Fruit fly (Drosophila melanogaster): ENCODE measurements around the gene CG34408.

DNA sequence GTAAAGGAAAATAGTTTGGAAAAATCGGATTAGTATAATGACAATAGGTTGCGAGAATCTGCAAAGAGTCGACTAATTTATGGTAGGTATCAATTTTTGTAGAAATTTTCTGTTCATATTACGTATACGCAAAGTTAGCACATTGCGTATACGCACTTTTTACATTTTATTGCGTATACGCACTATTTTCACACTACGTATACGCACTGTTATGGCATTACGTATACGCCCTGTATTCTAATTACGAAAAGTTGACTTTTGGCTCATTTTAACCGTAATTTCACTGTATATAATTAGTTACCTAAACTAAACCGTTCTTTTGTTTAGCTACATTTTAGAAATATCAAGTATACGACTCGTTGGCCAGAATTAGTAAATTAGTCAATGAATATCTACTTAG lies 23.0 kb downstream of the CG34408 start:
- TF ChIP-seq Met (GFP tag; optimal IDR thresholded peaks at IDR 0.05) = no peak
- no peak for TF ChIP-seq ss (GFP tag; optimal IDR thresholded peaks at IDR 0.05)
- no peak for TF ChIP-seq CG16779 (tag; optimal IDR thresholded peaks at IDR 0.05)
- TF ChIP-seq Sox15 (GFP tag; optimal IDR thresholded peaks at IDR 0.05) = no peak
- no peak for TF ChIP-seq Eip75B (GFP tag; optimal IDR thresholded peaks at IDR 0.05)
- no peak for TF ChIP-seq Hr4 (GFP tag; optimal IDR thresholded peaks at IDR 0.05)
- no peak for TF ChIP-seq CG34406 (GFP tag; optimal IDR thresholded peaks at IDR 0.05)
- TF ChIP-seq CG6276 (GFP tag; optimal IDR thresholded peaks at IDR 0.05) = no peak

Measured in whole organism, prepupa.